Fruit fly (Drosophila melanogaster) Kc167 (cell line): ENCODE measurements around the gene CG33490.

ENCODE experiments used
- Myc ChIP-seq: fragments of >200 bp; optimal IDR thresholded peaks from 2 replicates; lab custom pipeline; 2017; ENCODE audit warnings: missing external identifiers
- Sin3A ChIP-seq: fragments of >200 bp; optimal IDR thresholded peaks from 2 replicates; lab custom pipeline; 2018; ENCODE audit warnings: missing external identifiers
- h ChIP-seq: fragments of >200 bp; optimal IDR thresholded peaks from 3 replicates; lab custom pipeline; 2018; ENCODE audit warnings: missing external identifiers
- insv ChIP-seq: fragments of >200 bp; optimal IDR thresholded peaks from 3 replicates; lab custom pipeline; 2018; ENCODE audit warnings: missing external identifiers
- psq ChIP-seq: fragments of >200 bp; optimal IDR thresholded peaks from 2 replicates; lab custom pipeline; 2017; ENCODE audit warnings: missing external identifiers
- ttk ChIP-seq: sonication (Bioruptor generic); optimal IDR thresholded peaks from 2 replicates; lab custom pipeline; 2017; ENCODE audit warnings: missing external identifiers

The CG33490 gene

dm6 chr3L:11574563-11574962 is at the start of gene CG33490:
Gene CG33490 (minus strand): TSS chr3L:11574663.
- TF ChIP-seq Myc (lab: Kevin White, UChicago), result no peak
- TF ChIP-seq Sin3A (lab: Kevin White, UChicago), result no peak
- TF ChIP-seq insv (lab: Kevin White, UChicago), result no peak
- TF ChIP-seq h (lab: Kevin White, UChicago), result no peak
- TF ChIP-seq ttk, result no peak
- no peak for TF ChIP-seq psq (lab: Kevin White, UChicago)

dm6 chr3L:11623245-11623883 is 48.9 kb upstream of the CG33490 start:
- no peak for TF ChIP-seq ttk
- TF ChIP-seq insv (lab: Kevin White, UChicago), result no peak
- no peak for TF ChIP-seq psq (lab: Kevin White, UChicago)
- no peak for TF ChIP-seq Myc (lab: Kevin White, UChicago)
- no peak for TF ChIP-seq h (lab: Kevin White, UChicago)
- no peak for TF ChIP-seq Sin3A (lab: Kevin White, UChicago)

DNA sequence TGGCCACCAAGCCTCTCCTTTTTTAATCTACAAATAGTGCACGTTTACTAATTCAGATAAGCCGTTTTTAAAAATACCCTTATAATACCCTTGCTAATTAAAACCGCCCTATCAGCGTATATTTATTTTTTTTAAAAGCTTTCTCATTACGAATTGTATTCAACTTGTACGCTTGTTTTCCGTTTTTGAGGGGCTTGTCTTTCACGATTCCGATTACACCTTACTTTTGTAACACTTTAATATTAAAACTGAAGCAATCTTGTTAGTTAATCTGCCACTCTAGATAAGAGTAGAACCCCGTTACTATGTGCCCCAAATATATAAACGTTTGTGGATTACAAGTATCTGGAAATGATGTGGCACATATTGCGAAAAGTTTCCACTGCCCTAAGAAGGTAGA is 48.3 kb upstream of the CG33490 start:
- no peak for TF ChIP-seq psq (lab: Kevin White, UChicago)
- no peak for TF ChIP-seq insv (lab: Kevin White, UChicago)
- TF ChIP-seq ttk, result no peak
- no peak for TF ChIP-seq Myc (lab: Kevin White, UChicago)
- no peak for TF ChIP-seq h (lab: Kevin White, UChicago)
- no peak for TF ChIP-seq Sin3A (lab: Kevin White, UChicago)

DNA sequence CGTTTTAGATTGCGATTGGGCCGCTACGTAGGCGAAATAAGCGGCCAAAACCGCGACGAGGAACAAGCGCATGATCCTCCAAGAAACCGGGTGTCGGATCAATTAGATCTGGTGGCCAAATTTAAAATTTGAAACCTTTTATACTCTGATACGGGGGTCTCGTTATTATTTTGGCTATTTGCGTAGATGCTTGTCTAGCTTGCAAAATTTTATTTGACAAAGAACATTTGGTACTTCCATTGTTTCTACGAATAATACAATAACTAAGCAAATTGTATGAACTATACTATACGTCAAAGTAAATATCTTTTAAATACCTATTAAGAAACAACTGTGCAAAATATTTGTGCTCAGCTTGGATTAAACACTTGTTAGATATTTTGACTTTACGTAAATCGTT is 45.5 kb upstream of the CG33490 start, which contains the start of gene Muc68Ca:
TSS of gene Muc68Ca (minus strand) at position 101 of the 400 bp plus-strand sequence.
- TF ChIP-seq Sin3A (lab: Kevin White, UChicago) (no peak), ttk (no peak), h (lab: Kevin White, UChicago) (no peak), Myc (lab: Kevin White, UChicago) (no peak), psq (lab: Kevin White, UChicago) (no peak), insv (lab: Kevin White, UChicago) (no peak)

- no peak for TF ChIP-seq psq (lab: Kevin White, UChicago)
- no peak for TF ChIP-seq Myc (lab: Kevin White, UChicago)
- TF ChIP-seq ttk, result no peak
- no peak for TF ChIP-seq Sin3A (lab: Kevin White, UChicago)
- no peak for TF ChIP-seq insv (lab: Kevin White, UChicago)
- no peak for TF ChIP-seq h (lab: Kevin White, UChicago)
Measured at dm6 chr3L:11609835-11610234, 35.4 kb upstream of the CG33490 start, which contains the start of gene CG42832. Gene CG42832 (plus strand): TSS chr3L:11610135.

DNA sequence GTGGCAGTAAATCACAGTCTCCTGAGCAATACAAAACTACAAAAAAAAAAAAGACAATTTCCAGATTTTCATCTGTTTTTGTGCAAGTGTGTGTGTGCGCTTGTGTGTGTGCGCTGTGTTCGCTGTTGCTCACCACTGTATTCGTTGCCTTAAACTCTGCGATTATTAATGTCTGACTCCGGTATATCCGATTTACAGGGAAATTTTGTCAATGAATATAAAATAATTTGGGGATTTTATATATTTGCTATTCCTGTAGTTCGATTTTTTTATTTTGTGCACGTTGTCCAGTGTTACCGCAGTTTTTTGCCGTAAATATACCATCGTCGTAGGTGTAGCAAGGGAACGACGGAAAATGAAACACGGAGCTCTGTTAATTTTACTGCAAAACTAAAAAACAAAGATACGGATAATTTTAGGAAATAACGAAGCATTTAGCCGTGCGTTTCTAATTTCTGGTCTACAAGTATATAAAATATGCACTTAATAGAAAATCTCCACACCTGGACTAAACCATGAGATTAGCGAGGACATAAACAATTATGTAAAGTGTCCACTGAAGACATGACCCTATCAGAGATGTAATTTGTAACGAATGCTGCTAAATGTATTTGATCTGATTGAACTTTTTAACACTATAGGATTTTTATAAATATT is 34.8 kb upstream of the CG33490 start, which contains the start of gene Duba:
TSS of gene Duba (minus strand) at position 313 of the 657 bp plus-strand sequence.
- TF ChIP-seq h (lab: Kevin White, UChicago) (no peak), Sin3A (lab: Kevin White, UChicago) (no peak), psq (lab: Kevin White, UChicago) (no peak), Myc (lab: Kevin White, UChicago) (no peak), ttk (no peak), insv (lab: Kevin White, UChicago) (no peak)

DNA sequence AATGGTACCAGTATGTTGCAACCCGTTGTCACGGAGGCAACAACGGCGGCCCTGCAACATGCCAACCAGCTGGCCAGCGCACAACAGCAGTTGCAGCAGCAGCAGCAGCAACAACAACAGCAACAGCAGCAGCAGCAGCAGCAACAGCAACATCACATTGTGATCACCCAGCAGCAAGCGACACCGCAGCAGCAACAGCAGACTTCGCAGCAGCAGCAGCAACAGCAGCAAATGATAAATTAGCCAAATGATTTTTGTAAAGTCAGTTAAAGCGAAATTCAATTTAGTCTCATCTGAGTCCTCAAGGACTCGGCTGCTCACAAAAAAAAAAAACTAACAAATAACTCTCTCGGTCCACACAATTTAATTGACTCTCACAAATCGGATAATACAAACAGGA is 29.8 kb upstream of the CG33490 start:
- TF ChIP-seq Sin3A (lab: Kevin White, UChicago), result no peak
- TF ChIP-seq ttk, result no peak
- no peak for TF ChIP-seq insv (lab: Kevin White, UChicago)

- TF ChIP-seq psq (lab: Kevin White, UChicago), result no peak
- TF ChIP-seq insv (lab: Kevin White, UChicago), result no peak
- TF ChIP-seq Myc (lab: Kevin White, UChicago), result no peak
- TF ChIP-seq h (lab: Kevin White, UChicago), result no peak
- TF ChIP-seq ttk, result no peak
- TF ChIP-seq Sin3A (lab: Kevin White, UChicago), result no peak
Measured at dm6 chr3L:11602040-11602439, 27.6 kb upstream of the CG33490 start.

- no peak for TF ChIP-seq ttk
- TF ChIP-seq Sin3A (lab: Kevin White, UChicago), result no peak
- TF ChIP-seq Myc (lab: Kevin White, UChicago), result no peak
- no peak for TF ChIP-seq psq (lab: Kevin White, UChicago)
- TF ChIP-seq insv (lab: Kevin White, UChicago), result no peak
- no peak for TF ChIP-seq h (lab: Kevin White, UChicago)
Measured at dm6 chr3L:11601133-11601532, 26.7 kb upstream of the CG33490 start.

- TF ChIP-seq Myc (lab: Kevin White, UChicago), result no peak
- TF ChIP-seq h (lab: Kevin White, UChicago), result no peak
- no peak for TF ChIP-seq Sin3A (lab: Kevin White, UChicago)
- no peak for TF ChIP-seq insv (lab: Kevin White, UChicago)
- no peak for TF ChIP-seq ttk
- no peak for TF ChIP-seq psq (lab: Kevin White, UChicago)
Measured at dm6 chr3L:11599965-11600420, 25.5 kb upstream of the CG33490 start, which contains the start of the genes CG14137 and CG46394. Gene CG14137 (minus strand): TSS chr3L:11600065. Gene CG46394 (plus strand): TSS chr3L:11600370.

DNA sequence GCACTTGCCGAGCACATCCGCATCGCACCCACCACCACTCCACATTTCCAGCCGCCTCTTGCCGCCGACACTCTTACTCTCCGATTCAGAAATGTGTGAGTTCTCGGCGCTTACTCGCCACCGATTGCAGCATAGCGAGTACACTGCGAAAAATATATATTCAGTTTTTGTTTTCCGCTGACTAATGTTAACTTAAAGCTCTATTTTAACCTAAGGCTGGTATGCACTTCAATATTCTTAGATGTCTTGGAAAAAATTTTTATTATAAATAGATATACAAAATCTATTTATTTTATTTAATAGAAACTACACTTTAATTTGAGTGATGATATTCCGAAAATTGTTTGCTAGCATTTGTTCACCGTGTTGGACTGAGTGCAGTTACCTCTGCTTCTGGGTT is 24.8 kb upstream of the CG33490 start:
- TF ChIP-seq psq (lab: Kevin White, UChicago), result no peak
- no peak for TF ChIP-seq h (lab: Kevin White, UChicago)
- TF ChIP-seq Myc (lab: Kevin White, UChicago), result no peak
- no peak for TF ChIP-seq Sin3A (lab: Kevin White, UChicago)
- TF ChIP-seq insv (lab: Kevin White, UChicago), result no peak
- TF ChIP-seq ttk, result no peak
